In genomic region chr3L:6861171-6861570, dm6 we compare ENCODE assay signal across 3 fruit fly cellular contexts.
A peak's percentile ranks its signal among the peaks of the same experiment; 100 is the strongest.
TF ChIP-seq lines count a peak whose summit lies in the region.

No protein-coding gene starts in this region.

- TF ChIP-seq CTCF in whole organism, embryonic (GFP tag; optimal IDR thresholded peaks at IDR 0.05; lab: Kevin White, UChicago): no peak

TF ChIP-seq in whole organism, embryonic, 481 proteins besides CTCF, POLR2A, EP300 and RAD21 (continues in another document):
- TF ChIP-seq MESR4 (GFP tag; optimal IDR thresholded peaks at IDR 0.05; lab: Kevin White, UChicago): no peak
- TF ChIP-seq Blimp-1 (GFP tag; optimal IDR thresholded peaks at IDR 0.05; lab: Kevin White, UChicago): peak; percentile 20
- peak in 1 of 2 experiments; percentile 20 for TF ChIP-seq chif (GFP tag; optimal IDR thresholded peaks at IDR 0.05; lab: Kevin White, UChicago)
- no peak; the same call in 1 of the 2 replicates for TF ChIP-seq onecut (GFP tag; IDR thresholded peaks at IDR 0.05; lab: Robert Waterston, UW)
- no peak for TF ChIP-seq sug (tag; optimal IDR thresholded peaks at IDR 0.05; lab: Kevin White, UChicago)
- peak; percentile 54 for TF ChIP-seq Med (GFP tag; lab: Kevin White, UChicago)
- 0 out of 2 replicates have a peak, but pooled peaks have one; percentile 22 for TF ChIP-seq Rfx (GFP tag; IDR thresholded peaks at IDR 0.05; lab: Robert Waterston, UW)
- 0 out of 2 replicates have a peak, but pooled peaks have one; percentile 10 for TF ChIP-seq ssp (GFP tag; IDR thresholded peaks at IDR 0.05; lab: Robert Waterston, UW)
- TF ChIP-seq CG2678 (tag; optimal IDR thresholded peaks at IDR 0.05; lab: Kevin White, UChicago): peak; percentile 45
- peak; percentile 32 for TF ChIP-seq phol (tag; optimal IDR thresholded peaks at IDR 0.05; lab: Kevin White, UChicago)
- no peak for TF ChIP-seq her (GFP tag; optimal IDR thresholded peaks at IDR 0.05; lab: Kevin White, UChicago)
- TF ChIP-seq dmrt11E (tag; optimal IDR thresholded peaks at IDR 0.05; lab: Kevin White, UChicago): peak; percentile 17
- 0 out of 3 replicates have a peak, but pooled peaks have one; percentile 51 for TF ChIP-seq ci (GFP tag; IDR thresholded peaks at IDR 0.05; lab: Robert Waterston, UW)
- peak; percentile 18 for TF ChIP-seq Oli (tag; optimal IDR thresholded peaks at IDR 0.05; lab: Kevin White, UChicago)
- 0 out of 2 replicates have a peak, but pooled peaks have one; percentile 31 for TF ChIP-seq Ptx1 (GFP tag; IDR thresholded peaks at IDR 0.05; lab: Robert Waterston, UW)
- peak; percentile 26 for TF ChIP-seq CG13424 (tag; optimal IDR thresholded peaks at IDR 0.05; lab: Kevin White, UChicago)
- TF ChIP-seq PHDP (tag; optimal IDR thresholded peaks at IDR 0.05; lab: Kevin White, UChicago): peak; percentile 17
- peak; percentile 32 for TF ChIP-seq Sox102F (GFP tag; optimal IDR thresholded peaks at IDR 0.05; lab: Kevin White, UChicago)
- 0 out of 2 replicates have a peak, but pooled peaks have one; percentile 26 for TF ChIP-seq ttk (GFP tag; IDR thresholded peaks at IDR 0.05; lab: Robert Waterston, UW)
- TF ChIP-seq Ets65A (GFP tag; lab: Kevin White, UChicago): peak; percentile 37
- 0 out of 2 replicates have a peak, but pooled peaks have one; percentile 29 for TF ChIP-seq HLH3B (GFP tag; IDR thresholded peaks at IDR 0.05; lab: Robert Waterston, UW)
- TF ChIP-seq CG2875 (GFP tag; optimal IDR thresholded peaks at IDR 0.05; lab: Kevin White, UChicago): no peak
- no peak for TF ChIP-seq corto (GFP tag; optimal IDR thresholded peaks at IDR 0.05; lab: Kevin White, UChicago)
- peak; percentile 33 for TF ChIP-seq lmd (GFP tag; IDR thresholded peaks at IDR 0.05; lab: Robert Waterston, UW)
- no peak for TF ChIP-seq slbo (GFP tag; IDR thresholded peaks at IDR 0.05; lab: Robert Waterston, UW)
- TF ChIP-seq Hmx (GFP tag; optimal IDR thresholded peaks at IDR 0.05; lab: Kevin White, UChicago): no peak
- 0 out of 3 replicates have a peak, but pooled peaks have one; percentile 28 for TF ChIP-seq zfh1 (GFP tag; IDR thresholded peaks at IDR 0.05; lab: Robert Waterston, UW)
- TF ChIP-seq Spps (tag; optimal IDR thresholded peaks at IDR 0.05; lab: Kevin White, UChicago): no peak
- peak; percentile 36 for TF ChIP-seq lab (GFP tag; optimal IDR thresholded peaks at IDR 0.05; lab: Kevin White, UChicago)

TF ChIP-seq in whole organism, prepupa, 60 proteins besides CTCF, POLR2A, EP300 and RAD21:
- TF ChIP-seq Eip78C (GFP tag; lab: Kevin White, UChicago): peak; percentile 56
- no peak for TF ChIP-seq CG31627 (GFP tag; optimal IDR thresholded peaks at IDR 0.05; lab: Kevin White, UChicago)
- no peak for TF ChIP-seq CG7368 (GFP tag; optimal IDR thresholded peaks at IDR 0.05; lab: Kevin White, UChicago)
- no peak for TF ChIP-seq Blimp-1 (GFP tag; optimal IDR thresholded peaks at IDR 0.05; lab: Kevin White, UChicago)
- no peak for TF ChIP-seq dac (GFP tag; optimal IDR thresholded peaks at IDR 0.05; lab: Kevin White, UChicago)
- TF ChIP-seq CG32006 (GFP tag; optimal IDR thresholded peaks at IDR 0.05; lab: Kevin White, UChicago): peak; percentile 27

TF ChIP-seq in whole organism, pupa, 21 proteins besides CTCF, POLR2A, EP300 and RAD21:
- TF ChIP-seq CG8301 (tag; optimal IDR thresholded peaks at IDR 0.05; lab: Kevin White, UChicago): peak; percentile 4
- TF ChIP-seq rn (GFP tag; IDR thresholded peaks at IDR 0.05; lab: Robert Waterston, UW): no peak
- no peak for TF ChIP-seq CG13204 (GFP tag; optimal IDR thresholded peaks at IDR 0.05; lab: Kevin White, UChicago)
- no peak for TF ChIP-seq CG34367 (tag; optimal IDR thresholded peaks at IDR 0.05; lab: Kevin White, UChicago)
- TF ChIP-seq D1 (tag; optimal IDR thresholded peaks at IDR 0.05; lab: Kevin White, UChicago): no peak
- TF ChIP-seq CG14655 (GFP tag; optimal IDR thresholded peaks at IDR 0.05; lab: Kevin White, UChicago): peak; percentile 29
- TF ChIP-seq EcR (GFP tag; optimal IDR thresholded peaks at IDR 0.05; lab: Kevin White, UChicago): no peak
- TF ChIP-seq Snoo (tag; optimal IDR thresholded peaks at IDR 0.05; lab: Kevin White, UChicago): no peak
- TF ChIP-seq CG9948 (tag; optimal IDR thresholded peaks at IDR 0.05; lab: Kevin White, UChicago): no peak

Comparison
In these comparisons a context has a peak if more than half of its experiments do, and no peak if none do; other contexts are left out.
1. Of the 7 proteins assayed by ChIP-seq in both whole organism, embryonic and whole organism, prepupa: peak only in whole organism, embryonic: Blimp-1 and Sox102F; only in whole organism, prepupa: none; in both: none; in neither: 5.